Worm (Caenorhabditis elegans): ENCODE results near the gene T07D4.2.

- TF ChIP-seq skn-1 (tag; optimal IDR thresholded peaks at IDR 0.05): no peak
- no peak for TF ChIP-seq nhr-12 (tag; optimal IDR thresholded peaks at IDR 0.05)
- TF ChIP-seq snpc-4 (tag; optimal IDR thresholded peaks at IDR 0.05): no peak
- TF ChIP-seq blmp-1 (tag; optimal IDR thresholded peaks at IDR 0.05): no peak
- no peak for TF ChIP-seq egl-27 (tag; optimal IDR thresholded peaks at IDR 0.05)
- TF ChIP-seq pqm-1 (tag; optimal IDR thresholded peaks at IDR 0.05): no peak
- TF ChIP-seq lin-15B (tag; optimal IDR thresholded peaks at IDR 0.05): no peak
- no peak for TF ChIP-seq nhr-77 (tag; optimal IDR thresholded peaks at IDR 0.05)
- TF ChIP-seq fkh-10 (GFP tag; optimal IDR thresholded peaks at IDR 0.05): no peak
Measured at ce11 chrII:8853238-8853637, 20.5 kb downstream of the T07D4.2 start.

Data from whole organism, L1 larva.